Worm (Caenorhabditis elegans) whole organism, L1 larva: ENCODE results near the gene srh-147.

ENCODE experiments used
- C34B4.2 ChIP-seq: sonication (generic microtip); optimal IDR thresholded peaks from 2 replicates; lab custom pipeline; 2017; ENCODE audit warnings: mild to moderate bottlenecking, missing genetic modification characterization, missing compliant biosample characterization
- F16B12.6 ChIP-seq: fragments of 150-350 bp; optimal IDR thresholded peaks from 2 replicates; lab custom pipeline; 2014; ENCODE audit warnings: missing biosample characterization, missing genetic modification characterization
- alr-1 ChIP-seq: fragments of 200-800 bp; sonication (Bioruptor generic); optimal IDR thresholded peaks from 2 replicates; lab custom pipeline; 2018; ENCODE audit warnings: borderline replicate concordance, mild to moderate bottlenecking, missing genetic modification characterization, missing compliant biosample characterization
- aly-2 ChIP-seq: fragments of 150-350 bp; optimal IDR thresholded peaks from 2 replicates; lab custom pipeline; 2014; ENCODE audit warnings: missing biosample characterization, missing genetic modification characterization
- ceh-63 ChIP-seq: fragments of 200-800 bp; sonication (Bioruptor generic); optimal IDR thresholded peaks from 2 replicates; lab custom pipeline; 2018; ENCODE audit warnings: mild to moderate bottlenecking, missing genetic modification characterization, missing compliant biosample characterization
- ceh-8 ChIP-seq: fragments of 200-800 bp; sonication (Bioruptor generic); optimal IDR thresholded peaks from 2 replicates; lab custom pipeline; 2018; ENCODE audit warnings: mild to moderate bottlenecking, missing genetic modification characterization, moderate library complexity, missing compliant biosample characterization
- ceh-88 ChIP-seq: fragments of 200-800 bp; sonication (Bioruptor generic); IDR thresholded peaks from 2 replicates; pipeline ENCODE4 v1.3.6; 2022; ENCODE audit warnings: missing genetic modification characterization, missing compliant biosample characterization
- efl-3 ChIP-seq: fragments of 200-800 bp; sonication (Bioruptor generic); optimal IDR thresholded peaks from 2 replicates; lab custom pipeline; 2018; ENCODE audit warnings: mild to moderate bottlenecking, missing genetic modification characterization, missing compliant biosample characterization
- egl-27 ChIP-seq, 2 experiments: fragments of 150-350 bp in 1 of 2; sonication (generic microtip); optimal IDR thresholded peaks; 3 replicates each; lab custom pipeline; 2017 to 2018; ENCODE audit warnings: missing biosample characterization in 2 of 2, missing genetic modification characterization in 2 of 2, missing genetic modification reagents in 2 of 2
- elt-2 ChIP-seq: sonication (generic microtip); optimal IDR thresholded peaks from 2 replicates; lab custom pipeline; 2016; ENCODE audit warnings: missing genetic modification characterization, mild to moderate bottlenecking, inconsistent platforms, missing compliant biosample characterization, missing genetic modification reagents
- elt-3 ChIP-seq, 6 experiments: fragments of 150-350 bp in 1 of 6; sonication (generic microtip); optimal IDR thresholded peaks; 2 replicates each; lab custom pipeline; 2017 to 2018; ENCODE audit warnings: missing biosample characterization in 6 of 6, missing genetic modification characterization in 6 of 6, inconsistent platforms in 1 of 6
- fkh-4 ChIP-seq: sonication (generic microtip); optimal IDR thresholded peaks from 2 replicates; lab custom pipeline; 2016; ENCODE audit warnings: missing compliant biosample characterization, missing genetic modification characterization, borderline replicate concordance
- fkh-8 ChIP-seq: sonication (generic microtip); optimal IDR thresholded peaks from 2 replicates; lab custom pipeline; 2016; ENCODE audit warnings: mild to moderate bottlenecking, missing genetic modification characterization, missing compliant biosample characterization
- fos-1 ChIP-seq: fragments of 150-350 bp; optimal IDR thresholded peaks from 2 replicates; lab custom pipeline; 2014; ENCODE audit warnings: missing biosample characterization, missing genetic modification characterization
- hlh-17 ChIP-seq: fragments of 200-800 bp; sonication (Bioruptor generic); optimal IDR thresholded peaks from 2 replicates; lab custom pipeline; 2018; ENCODE audit warnings: missing genetic modification characterization, mild to moderate bottlenecking, missing compliant biosample characterization, moderate library complexity, borderline replicate concordance
- hpl-2 ChIP-seq: fragments of 150-350 bp; optimal IDR thresholded peaks from 2 replicates; lab custom pipeline; 2014; ENCODE audit warnings: missing biosample characterization, missing genetic modification reagents, missing genetic modification characterization
- jun-1 ChIP-seq: fragments of 150-350 bp; optimal IDR thresholded peaks from 2 replicates; lab custom pipeline; 2014; ENCODE audit warnings: missing biosample characterization, missing genetic modification reagents, missing genetic modification characterization
- lin-13 ChIP-seq: fragments of 150-350 bp; optimal IDR thresholded peaks from 2 replicates; lab custom pipeline; 2014; ENCODE audit warnings: missing biosample characterization, missing genetic modification reagents, missing genetic modification characterization
- lin-15B ChIP-seq: fragments of 150-350 bp; sonication (generic microtip); optimal IDR thresholded peaks from 3 replicates; lab custom pipeline; 2014; ENCODE audit warnings: missing biosample characterization, missing genetic modification characterization
- nhr-11 ChIP-seq: fragments of 150-350 bp; optimal IDR thresholded peaks from 2 replicates; lab custom pipeline; 2014; ENCODE audit warnings: missing biosample characterization, missing genetic modification characterization
- nhr-12 ChIP-seq: sonication (generic microtip); optimal IDR thresholded peaks from 2 replicates; lab custom pipeline; 2017; ENCODE audit warnings: missing biosample characterization, missing genetic modification characterization
- nhr-19 ChIP-seq: fragments of 200-800 bp; sonication (Bioruptor generic); conservative IDR thresholded peaks from 2 replicates; pipeline ENCODE4 v1.3.6; 2022; ENCODE audit warnings: missing genetic modification characterization, missing compliant biosample characterization
- nhr-47 ChIP-seq: sonication (generic microtip); optimal IDR thresholded peaks from 2 replicates; lab custom pipeline; 2016; ENCODE audit warnings: mild to moderate bottlenecking, missing genetic modification characterization, moderate library complexity, missing compliant biosample characterization
- nhr-71 ChIP-seq: sonication (generic microtip); optimal IDR thresholded peaks from 2 replicates; lab custom pipeline; 2016; ENCODE audit warnings: mild to moderate bottlenecking, missing genetic modification characterization, moderate library complexity, missing compliant biosample characterization
- nhr-84 ChIP-seq: sonication (generic microtip); optimal IDR thresholded peaks from 2 replicates; lab custom pipeline; 2017; ENCODE audit warnings: missing biosample characterization, missing genetic modification characterization
- nhr-90 ChIP-seq: sonication (generic microtip); optimal IDR thresholded peaks from 2 replicates; lab custom pipeline; 2016; ENCODE audit warnings: mild to moderate bottlenecking, missing genetic modification characterization, missing compliant biosample characterization; ENCODE audit not compliant: poor library complexity
- pax-3 ChIP-seq: fragments of 200-800 bp; sonication (Bioruptor generic); optimal IDR thresholded peaks from 2 replicates; lab custom pipeline; 2018; ENCODE audit warnings: mild to moderate bottlenecking, missing genetic modification characterization, moderate library complexity, missing compliant biosample characterization
- pqm-1 ChIP-seq: sonication (generic microtip); optimal IDR thresholded peaks from 3 replicates; lab custom pipeline; 2017; ENCODE audit warnings: missing biosample characterization, missing genetic modification characterization
- snu-23 ChIP-seq: sonication (generic microtip); optimal IDR thresholded peaks from 2 replicates; lab custom pipeline; 2016; ENCODE audit warnings: missing genetic modification characterization, missing compliant biosample characterization
- sptf-1 ChIP-seq: fragments of 150-350 bp; optimal IDR thresholded peaks from 2 replicates; lab custom pipeline; 2014; ENCODE audit warnings: missing biosample characterization, missing genetic modification characterization
- tbx-2 ChIP-seq: sonication (generic microtip); optimal IDR thresholded peaks from 2 replicates; lab custom pipeline; 2016; ENCODE audit warnings: missing genetic modification characterization, missing compliant biosample characterization
- tlp-1 ChIP-seq: fragments of 150-350 bp; optimal IDR thresholded peaks from 2 replicates; lab custom pipeline; 2014; ENCODE audit warnings: missing biosample characterization, missing genetic modification characterization
- unc-30 ChIP-seq: sonication (generic microtip); optimal IDR thresholded peaks from 2 replicates; lab custom pipeline; 2017; ENCODE audit warnings: missing biosample characterization, missing genetic modification characterization
- unc-62 ChIP-seq: fragments of 150-350 bp; optimal IDR thresholded peaks from 2 replicates; lab custom pipeline; 2014; ENCODE audit warnings: missing biosample characterization, missing genetic modification reagents, missing genetic modification characterization
- unc-86 ChIP-seq: sonication (generic microtip); optimal IDR thresholded peaks from 2 replicates; lab custom pipeline; 2016; ENCODE audit warnings: missing genetic modification characterization, missing compliant biosample characterization
- unc-98 ChIP-seq: fragments of 200-800 bp; sonication (Bioruptor generic); IDR thresholded peaks from 2 replicates; pipeline ENCODE4 v1.3.6; 2022; ENCODE audit warnings: missing genetic modification characterization, missing compliant biosample characterization
- vab-15 ChIP-seq: sonication (generic microtip); optimal IDR thresholded peaks from 2 replicates; lab custom pipeline; 2017; ENCODE audit warnings: missing genotype, mild to moderate bottlenecking, missing genetic modification characterization, missing compliant biosample characterization
- zip-4 ChIP-seq: fragments of 200-800 bp; sonication (Bioruptor generic); optimal IDR thresholded peaks from 2 replicates; lab custom pipeline; 2018; ENCODE audit warnings: mild to moderate bottlenecking, missing genetic modification characterization, moderate library complexity, missing compliant biosample characterization
- ztf-11 ChIP-seq, 2 experiments: sonication (generic microtip); optimal IDR thresholded peaks; 2 replicates each; lab custom pipeline; 2016 to 2017; ENCODE audit warnings: missing genetic modification characterization in 2 of 2, missing biosample characterization in 1 of 2, missing compliant biosample characterization in 1 of 2

The srh-147 gene

ce11 chrV:15873762-15874161, 23.6 kb upstream of the srh-147 start (continued):
- TF ChIP-seq nhr-11: no peak
- TF ChIP-seq jun-1 (tag; lab: Kevin White, UChicago): no peak
- TF ChIP-seq ceh-63 (GFP tag; lab: Kevin White, UChicago): peak; percentile 7
- TF ChIP-seq zip-4 (GFP tag; lab: Kevin White, UChicago): peak; percentile 18
- TF ChIP-seq pax-3 (tag; lab: Kevin White, UChicago): peak; percentile 58
- no peak for TF ChIP-seq F16B12.6 (tag; lab: Kevin White, UChicago)
- TF ChIP-seq pqm-1 (tag; lab: Kevin White, UChicago): no peak
- peak; percentile 48 for TF ChIP-seq fos-1
- peak; percentile 76 for TF ChIP-seq nhr-71 (tag; lab: Kevin White, UChicago)
- TF ChIP-seq vab-15: no peak
- TF ChIP-seq tlp-1: no peak
- TF ChIP-seq unc-30 (tag; lab: Kevin White, UChicago): no peak
- TF ChIP-seq C34B4.2: no peak
- no peak for TF ChIP-seq efl-3 (GFP tag; lab: Kevin White, UChicago)
- TF ChIP-seq elt-2 (tag; lab: Kevin White, UChicago): peak; percentile 59
- TF ChIP-seq nhr-90 (tag; lab: Kevin White, UChicago): peak; percentile 76
- TF ChIP-seq lin-13 (GFP tag; lab: Kevin White, UChicago): no peak
- TF ChIP-seq unc-98 (GFP tag; lab: Robert Waterston, UW): no peak
- TF ChIP-seq sptf-1 (tag; lab: Kevin White, UChicago): no peak
- no peak for TF ChIP-seq unc-62
- TF ChIP-seq fkh-4 (tag; lab: Kevin White, UChicago): no peak
- TF ChIP-seq ztf-11 (tag; optimal IDR thresholded peaks at IDR 0.05; lab: Kevin White, UChicago): peak in 1 of 2 experiments; percentile 34
- TF ChIP-seq snu-23 (GFP tag; lab: Kevin White, UChicago): peak; percentile 81
- peak; percentile 12 for TF ChIP-seq nhr-12
- TF ChIP-seq hpl-2 (GFP tag; lab: Kevin White, UChicago): peak; percentile 13
- TF ChIP-seq lin-15B (tag; lab: Kevin White, UChicago): no peak
- 0 out of 2 replicates have a peak, but pooled peaks have one; percentile 11 for TF ChIP-seq ceh-88 (GFP tag; lab: Robert Waterston, UW)
- TF ChIP-seq ceh-8: peak; percentile 57
- peak; percentile 66 for TF ChIP-seq nhr-19
- TF ChIP-seq fkh-8 (tag; lab: Kevin White, UChicago): peak; percentile 86
- peak; percentile 81 for TF ChIP-seq nhr-47 (tag; lab: Kevin White, UChicago)
- TF ChIP-seq elt-3 (tag; optimal IDR thresholded peaks at IDR 0.05; lab: Kevin White, UChicago): peak in 1 of 6 experiments; percentile 29
- TF ChIP-seq nhr-84 (tag; lab: Kevin White, UChicago): no peak
- no peak for TF ChIP-seq alr-1 (tag; lab: Kevin White, UChicago)
- TF ChIP-seq aly-2 (tag; lab: Kevin White, UChicago): peak; percentile 44
- TF ChIP-seq unc-86 (tag; lab: Kevin White, UChicago): peak; percentile 52

DNA sequence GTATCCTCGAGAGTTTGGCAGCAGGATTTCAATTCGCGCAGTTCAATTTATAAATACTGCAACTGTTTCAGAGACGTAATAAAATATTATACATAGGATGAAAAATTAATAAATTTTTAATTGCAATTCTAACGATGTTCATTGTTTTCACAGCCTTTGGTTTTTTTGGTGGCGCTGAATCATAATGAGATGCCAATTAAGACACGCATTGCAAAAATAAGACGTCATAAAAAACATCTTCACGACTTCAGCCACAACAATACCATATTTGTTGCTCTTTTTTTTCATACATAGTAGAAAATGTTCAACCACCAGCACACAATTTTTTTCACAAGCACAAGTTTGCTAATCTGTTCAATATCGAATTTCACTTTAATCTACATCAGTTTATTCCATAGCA, 22.1 kb upstream of the srh-147 start, which contains the start of gene str-56:
Gene str-56, plus strand, starts transcription at position 301 of the 400 bp plus-strand sequence.
- TF ChIP-seq pax-3 (tag; lab: Kevin White, UChicago) (no peak), unc-30 (tag; lab: Kevin White, UChicago) (no peak), egl-27 (tag; optimal IDR thresholded peaks at IDR 0.05; lab: Kevin White, UChicago) (no peak), hlh-17 (GFP tag; lab: Kevin White, UChicago) (no peak), fkh-8 (tag; lab: Kevin White, UChicago) (no peak), nhr-71 (tag; lab: Kevin White, UChicago) (no peak)

- no peak for TF ChIP-seq tbx-2 (tag; lab: Kevin White, UChicago)
- peak; percentile 28 for TF ChIP-seq fkh-8 (tag; lab: Kevin White, UChicago)
- TF ChIP-seq ceh-8: no peak
Observed at ce11 chrV:15870356-15870755, 20.2 kb upstream of the srh-147 start, which contains the start of gene str-57. Gene str-57 (plus strand): TSS chrV:15870656.
